Worm (Caenorhabditis elegans): ENCODE measurements around the gene fbxb-16.
"Not testable (repeated sequence)": the region's sequence is repeated elsewhere in the genome, so short reads cannot be mapped to it uniquely, and the experiment has no call there.

- TF ChIP-seq ceh-14 (tag; optimal IDR thresholded peaks at IDR 0.05); ceh-9 (tag; optimal IDR thresholded peaks at IDR 0.05); ceh-31 (tag; optimal IDR thresholded peaks at IDR 0.05); ama-1 (optimal IDR thresholded peaks at IDR 0.05); ceh-24 (tag; optimal IDR thresholded peaks at IDR 0.05); lin-11 (tag; optimal IDR thresholded peaks at IDR 0.05): not testable (repeated sequence)
Measured at ce11 chrII:1659729-1660128, 8.0 kb upstream of the fbxb-16 start.
